Worm (Caenorhabditis elegans): ENCODE measurements around the gene cox-16.

Gene cox-16

DNA sequence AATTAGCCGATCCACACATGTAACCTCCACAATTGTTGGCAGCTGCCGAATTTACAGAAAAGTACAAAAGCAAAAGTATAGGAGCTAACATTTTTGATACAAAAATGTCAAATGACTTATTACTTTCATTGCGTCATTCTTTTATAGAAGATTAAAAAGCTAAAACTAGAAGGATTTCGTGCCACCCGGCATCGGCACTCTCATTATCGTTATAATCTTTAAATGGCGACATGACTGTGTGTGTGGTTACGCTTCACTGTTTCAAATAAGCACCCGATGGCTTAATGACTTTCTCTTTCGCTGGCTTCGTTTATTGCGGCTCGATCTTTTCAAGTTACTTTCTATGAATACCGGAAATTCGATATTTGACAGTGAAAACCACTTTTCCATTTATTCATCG lies 2.3 kb downstream of the cox-16 start, which contains the start of gene grl-1:
TSS of gene grl-1 (minus strand) at position 101 of the 400 bp plus-strand sequence.
- TF ChIP-seq daf-19 (GFP tag; conservative IDR thresholded peaks at IDR 0.05) (no peak), Y105C5A.15 (GFP tag; IDR thresholded peaks at IDR 0.05) (no peak), daf-16 (GFP tag; optimal IDR thresholded peaks at IDR 0.05) (no peak), daf-16 (tag; optimal IDR thresholded peaks at IDR 0.05) (no peak), aha-1 (tag) (no peak), hlh-30 (tag; optimal IDR thresholded peaks at IDR 0.05; ENCODE audit: insufficient read depth) (no peak), nhr-11 (tag; optimal IDR thresholded peaks at IDR 0.05) (no peak), nhr-10 (tag; optimal IDR thresholded peaks at IDR 0.05) (no peak), zip-11 (GFP tag; IDR thresholded peaks at IDR 0.05) (no peak), nhr-41 (GFP tag; IDR thresholded peaks at IDR 0.05) (no peak), zfp-2 (tag; optimal IDR thresholded peaks at IDR 0.05) (no peak), duxl-1 (tag; optimal IDR thresholded peaks at IDR 0.05; ENCODE audit: poor library complexity) (no peak)

DNA sequence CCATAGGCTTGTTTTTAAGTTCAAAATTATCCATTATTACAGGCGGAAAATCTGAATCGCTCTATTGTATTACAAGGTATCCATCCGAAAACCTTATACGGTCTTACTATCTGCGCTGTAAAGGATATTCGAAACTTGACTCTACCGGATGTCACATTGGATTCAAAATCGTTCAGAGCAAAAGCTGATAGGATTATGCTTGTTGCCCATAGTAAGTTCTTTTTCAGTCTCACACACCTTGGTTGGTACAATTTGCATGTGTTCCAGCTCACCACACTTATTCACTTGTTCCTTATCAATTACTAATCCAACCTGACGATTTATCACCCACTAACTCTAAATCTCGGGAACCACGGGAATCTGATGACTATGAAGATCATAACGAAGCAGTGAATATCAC lies 8.3 kb downstream of the cox-16 start:
- no peak for TF ChIP-seq nhr-77 (tag; optimal IDR thresholded peaks at IDR 0.05)
- no peak for TF ChIP-seq mdt-29 (GFP tag; IDR thresholded peaks at IDR 0.05)
- TF ChIP-seq pqm-1 (tag; optimal IDR thresholded peaks at IDR 0.05) = no peak
- no peak for TF ChIP-seq sdz-12 (GFP tag; optimal IDR thresholded peaks at IDR 0.05)
- TF ChIP-seq snpc-4 (tag; optimal IDR thresholded peaks at IDR 0.05) = no peak
- TF ChIP-seq unc-62 (GFP tag; optimal IDR thresholded peaks at IDR 0.05 in 1 of 2) = peak in 1 of 2 experiments; percentile 92
- TF ChIP-seq unc-62 (tag; optimal IDR thresholded peaks at IDR 0.05) = no peak

DNA sequence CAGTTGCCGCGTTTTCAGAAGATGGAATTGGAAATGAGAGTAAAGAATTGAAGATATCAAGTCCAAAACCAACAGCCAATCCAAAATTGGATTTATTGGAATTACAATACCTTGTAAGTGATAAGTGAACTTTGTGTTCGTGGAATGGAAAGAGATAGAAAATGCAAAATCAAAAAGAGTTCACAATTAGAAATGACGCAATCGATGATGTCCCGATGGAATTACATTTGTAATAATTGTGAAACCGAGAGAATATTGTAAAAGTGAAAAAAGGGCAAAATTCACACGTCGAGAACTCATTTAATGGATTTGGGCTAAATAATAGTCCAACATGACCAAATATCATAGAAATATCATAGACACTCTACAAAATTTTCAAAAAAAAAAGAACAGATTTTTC lies 10.8 kb downstream of the cox-16 start:
- peak in 1 of 2 experiments; percentile 80 for TF ChIP-seq unc-62 (GFP tag; optimal IDR thresholded peaks at IDR 0.05 in 1 of 2)
- TF ChIP-seq unc-62 (tag; optimal IDR thresholded peaks at IDR 0.05) = no peak
- no peak for TF ChIP-seq dve-1 (tag; optimal IDR thresholded peaks at IDR 0.05; ENCODE audit: insufficient read depth)
- peak; percentile 80 for TF ChIP-seq aha-1 (tag)

DNA sequence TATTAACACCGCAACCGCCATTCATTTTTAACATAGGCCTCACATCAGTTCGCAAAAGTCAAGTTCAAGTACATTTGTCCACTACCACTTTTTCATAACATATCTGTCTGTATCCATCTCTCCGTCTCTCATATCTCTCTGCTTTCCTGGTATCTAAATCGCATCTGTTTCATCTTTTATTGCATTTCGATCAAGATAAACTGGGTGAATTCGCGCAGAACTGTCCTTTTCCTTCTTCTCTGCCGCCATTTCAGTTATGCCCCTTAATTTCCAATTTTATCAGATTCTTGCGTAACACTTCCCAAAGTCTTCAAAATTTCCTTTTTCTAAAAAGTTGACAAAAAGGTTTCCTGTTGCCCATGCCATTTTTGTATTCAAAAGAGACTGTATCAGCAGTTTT lies 12.8 kb downstream of the cox-16 start:
- TF ChIP-seq nhr-77 (tag; optimal IDR thresholded peaks at IDR 0.05) (no peak), unc-62 (GFP tag; optimal IDR thresholded peaks at IDR 0.05 in 1 of 2) (peak in 1 of 2 experiments; percentile 83), unc-62 (tag; optimal IDR thresholded peaks at IDR 0.05) (no peak), nhr-28 (tag; optimal IDR thresholded peaks at IDR 0.05) (peak; percentile 22)

DNA sequence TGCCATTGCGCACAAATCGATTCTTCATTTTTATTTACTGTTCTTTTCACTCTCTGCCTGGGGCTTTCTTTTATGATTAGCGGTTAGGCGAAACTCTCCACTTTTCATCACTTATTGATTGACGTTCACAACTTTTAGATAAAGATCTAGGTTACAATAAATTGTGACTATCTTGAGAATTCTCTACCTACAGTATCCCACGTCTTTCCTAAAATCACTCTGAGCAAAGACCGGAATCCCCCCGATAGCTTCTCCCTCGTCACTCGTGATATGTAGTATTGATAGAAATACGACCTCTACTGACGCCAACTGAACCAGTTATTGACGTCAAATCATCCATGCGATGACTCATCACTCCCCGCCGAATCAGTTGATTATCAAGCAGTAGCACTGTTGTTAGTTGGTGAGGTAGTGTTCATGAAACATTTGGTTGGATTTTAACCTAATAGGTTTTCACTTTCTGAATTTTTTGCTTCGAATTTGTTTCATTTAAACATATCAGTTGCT lies 14.3 kb downstream of the cox-16 start, which contains the start of gene hir-1:
TSS of gene hir-1 (plus strand) at position 405 of the 507 bp plus-strand sequence.
- TF ChIP-seq pha-4 (GFP tag; IDR thresholded peaks at IDR 0.05) (no peak), pha-4 (tag; optimal IDR thresholded peaks at IDR 0.05) (no peak), R02D3.7 (tag; optimal IDR thresholded peaks at IDR 0.05) (no peak), ctbp-1 (GFP tag; IDR thresholded peaks at IDR 0.05) (no peak), madf-9 (GFP tag; conservative IDR thresholded peaks at IDR 0.05) (no peak), aha-1 (tag) (peak; percentile 97), nhr-42 (GFP tag; IDR thresholded peaks at IDR 0.05) (no peak), nhr-48 (tag; optimal IDR thresholded peaks at IDR 0.05) (no peak), F26F4.8 (GFP tag; conservative IDR thresholded peaks at IDR 0.05) (no peak), lsy-2 (tag; optimal IDR thresholded peaks at IDR 0.05) (peak in 1 of 2 experiments; percentile 4), mes-2 (tag; optimal IDR thresholded peaks at IDR 0.05; ENCODE audit: poor library complexity, severe bottlenecking) (no peak), T26A8.4 (GFP tag; IDR thresholded peaks at IDR 0.05) (0 out of 2 replicates have a peak, but pooled peaks have one; percentile 22), hif-1 (tag; optimal IDR thresholded peaks at IDR 0.05) (no peak)

All from whole organism, L4 larva.